Fruit fly (Drosophila melanogaster) whole organism, pupa: ENCODE measurements around the gene Nlg2.

ENCODE experiments used
- CG10348 ChIP-seq: fragments of 200-800 bp; sonication (Bioruptor generic); IDR thresholded peaks from 2 replicates; pipeline ENCODE4 v1.3.6; 2022; ENCODE audit warnings: missing biosample characterization, missing genetic modification characterization
- CG12605 ChIP-seq: fragments of 200-800 bp; sonication (Bioruptor generic); IDR thresholded peaks from 2 replicates; pipeline ENCODE4 v1.3.6; 2022; ENCODE audit warnings: missing biosample characterization, missing genetic modification characterization
- CG13204 ChIP-seq: fragments of 200-800 bp; sonication (Bioruptor generic); optimal IDR thresholded peaks from 2 replicates; lab custom pipeline; 2018; ENCODE audit warnings: missing biosample characterization, mild to moderate bottlenecking, missing genetic modification characterization, moderate library complexity
- CG14655 ChIP-seq: fragments of 200-800 bp; sonication (Bioruptor generic); optimal IDR thresholded peaks from 3 replicates; lab custom pipeline; 2017; ENCODE audit warnings: mild to moderate bottlenecking, missing biosample characterization, missing genetic modification reagents, missing genetic modification characterization
- CG15710 ChIP-seq: fragments of 200-800 bp; sonication (Bioruptor generic); optimal IDR thresholded peaks from 2 replicates; lab custom pipeline; 2018; ENCODE audit warnings: missing biosample characterization, mild to moderate bottlenecking, missing genetic modification characterization, moderate library complexity
- CG17806 ChIP-seq: fragments of 200-800 bp; sonication (Bioruptor generic); optimal IDR thresholded peaks from 2 replicates; lab custom pipeline; 2018; ENCODE audit warnings: missing biosample characterization, mild to moderate bottlenecking, missing genetic modification characterization, moderate library complexity
- CG32121 ChIP-seq: fragments of 200-800 bp; sonication (Bioruptor generic); IDR thresholded peaks from 2 replicates; pipeline ENCODE4 v1.3.6; 2022; ENCODE audit warnings: missing biosample characterization, missing genetic modification characterization
- CG34367 ChIP-seq: fragments of 200-800 bp; sonication (Bioruptor generic); optimal IDR thresholded peaks from 2 replicates; lab custom pipeline; 2018; ENCODE audit warnings: missing biosample characterization, mild to moderate bottlenecking, missing genetic modification characterization
- CG4496 ChIP-seq: fragments of 200-800 bp; sonication (Bioruptor generic); IDR thresholded peaks from 3 replicates; pipeline ENCODE4 v1.3.6; 2022; ENCODE audit warnings: missing biosample characterization, missing genetic modification characterization
- CG8159 ChIP-seq: fragments of 200-800 bp; sonication (Bioruptor generic); optimal IDR thresholded peaks from 3 replicates; lab custom pipeline; 2018; ENCODE audit warnings: missing biosample characterization, mild to moderate bottlenecking, missing genetic modification characterization, moderate library complexity
- CG8301 ChIP-seq: fragments of 200-800 bp; sonication (Bioruptor generic); optimal IDR thresholded peaks from 2 replicates; lab custom pipeline; 2018; ENCODE audit warnings: missing biosample characterization, mild to moderate bottlenecking, missing genetic modification characterization
- CG9948 ChIP-seq: fragments of 200-800 bp; sonication (Bioruptor generic); optimal IDR thresholded peaks from 2 replicates; lab custom pipeline; 2018; ENCODE audit warnings: missing biosample characterization, mild to moderate bottlenecking, missing genetic modification characterization, moderate library complexity
- D1 ChIP-seq: fragments of 200-800 bp; sonication (Bioruptor generic); optimal IDR thresholded peaks from 2 replicates; lab custom pipeline; 2018; ENCODE audit warnings: missing biosample characterization, mild to moderate bottlenecking, missing genetic modification characterization, moderate library complexity
- EcR ChIP-seq: fragments of 200-800 bp; sonication (Bioruptor generic); optimal IDR thresholded peaks from 3 replicates; lab custom pipeline; 2019; ENCODE audit warnings: missing biosample characterization, missing genetic modification characterization, mild to moderate bottlenecking, moderate library complexity, missing genetic modification reagents
- Ets98B ChIP-seq: fragments of 200-800 bp; sonication (Bioruptor generic); IDR thresholded peaks from 2 replicates; pipeline ENCODE4 v1.3.6; 2022; ENCODE audit warnings: missing biosample characterization, missing genetic modification characterization
- Pif1A ChIP-seq: fragments of 200-800 bp; sonication (Bioruptor generic); optimal IDR thresholded peaks from 3 replicates; lab custom pipeline; 2016; ENCODE audit warnings: missing biosample characterization, missing genetic modification characterization
- Pif1B ChIP-seq: fragments of 200-800 bp; sonication (Bioruptor generic); optimal IDR thresholded peaks from 3 replicates; lab custom pipeline; 2016; ENCODE audit warnings: missing biosample characterization, missing genetic modification characterization
- Snoo ChIP-seq: fragments of 200-800 bp; sonication (Bioruptor generic); optimal IDR thresholded peaks from 3 replicates; lab custom pipeline; 2017; ENCODE audit warnings: missing biosample characterization, mild to moderate bottlenecking, missing genetic modification characterization, inconsistent platforms
- fd96Ca ChIP-seq: fragments of 200-800 bp; sonication (Bioruptor generic); IDR thresholded peaks from 3 replicates; pipeline ENCODE4 v1.3.6; 2022; ENCODE audit warnings: missing biosample characterization, missing genetic modification characterization
- gl ChIP-seq: fragments of 200-800 bp; sonication (Bioruptor generic); optimal IDR thresholded peaks from 2 replicates; lab custom pipeline; 2018; ENCODE audit warnings: missing biosample characterization, mild to moderate bottlenecking, missing genetic modification characterization
- rn ChIP-seq: fragments of 200-800 bp; sonication (Bioruptor generic); IDR thresholded peaks from 2 replicates; pipeline ENCODE4 v1.3.6; 2022; ENCODE audit warnings: missing biosample characterization, missing genetic modification characterization

Nlg2 gene

dm6 chr2L:6874526-6875198, at the start of gene Nlg2:
Nlg2 (plus strand) TSS chr2L:6874900.
- no peak for TF ChIP-seq CG10348 (GFP tag; lab: Robert Waterston, UW)
- no peak for TF ChIP-seq Pif1A (GFP tag; lab: Kevin White, UChicago)
- no peak for TF ChIP-seq gl (tag; lab: Kevin White, UChicago)
- no peak for TF ChIP-seq Pif1B
- peak; percentile 66 for TF ChIP-seq CG8159
- TF ChIP-seq Ets98B = no peak
- TF ChIP-seq Snoo (tag; lab: Kevin White, UChicago) = no peak
- peak; percentile 14 for TF ChIP-seq CG8301 (tag; lab: Kevin White, UChicago)
- TF ChIP-seq EcR = no peak
- no peak for TF ChIP-seq CG4496
- no peak for TF ChIP-seq CG32121 (GFP tag; lab: Robert Waterston, UW)
- peak; percentile 43 for TF ChIP-seq CG14655
- TF ChIP-seq CG9948 (tag; lab: Kevin White, UChicago) = peak; percentile 36
- TF ChIP-seq D1 (tag; lab: Kevin White, UChicago) = no peak
- no peak for TF ChIP-seq CG34367
- no peak for TF ChIP-seq rn (GFP tag; lab: Robert Waterston, UW)
- peak; percentile 41 for TF ChIP-seq CG15710 (tag; lab: Kevin White, UChicago)
- peak; percentile 2 for TF ChIP-seq CG17806
- no peak for TF ChIP-seq CG12605
- TF ChIP-seq CG13204 (GFP tag; lab: Kevin White, UChicago) = no peak
- TF ChIP-seq fd96Ca = no peak
- TF ChIP-seq, all 21 proteins: peak for 6

- TF ChIP-seq Snoo (tag; lab: Kevin White, UChicago) (no peak), CG12605 (no peak), CG14655 (no peak), CG9948 (tag; lab: Kevin White, UChicago) (no peak), fd96Ca (no peak), CG8301 (tag; lab: Kevin White, UChicago) (no peak), CG8159 (no peak), CG10348 (GFP tag; lab: Robert Waterston, UW) (no peak), CG17806 (no peak), gl (tag; lab: Kevin White, UChicago) (no peak)
These were observed 48.4 kb upstream of the Nlg2 start for dm6 chr2L:6826298-6826697.

dm6 chr2L:6827558-6828122, 47.1 kb upstream of the Nlg2 start:
- TF ChIP-seq Ets98B (no peak), CG8301 (tag; lab: Kevin White, UChicago) (no peak), CG34367 (no peak), CG17806 (no peak), EcR (no peak), D1 (tag; lab: Kevin White, UChicago) (no peak), Pif1A (GFP tag; lab: Kevin White, UChicago) (no peak)
- TF ChIP-seq, all 21 proteins: peak for 0

- TF ChIP-seq CG15710 (tag; lab: Kevin White, UChicago) (peak; percentile 4), CG14655 (peak; percentile 25), CG34367 (no peak), CG8159 (peak; percentile 46)
These were observed 44.4 kb upstream of the Nlg2 start for dm6 chr2L:6830264-6830729.

- TF ChIP-seq Pif1A (GFP tag; lab: Kevin White, UChicago) = no peak
- no peak for TF ChIP-seq D1 (tag; lab: Kevin White, UChicago)
- no peak for TF ChIP-seq Snoo (tag; lab: Kevin White, UChicago)
- TF ChIP-seq EcR = no peak
- TF ChIP-seq fd96Ca = no peak
- TF ChIP-seq CG14655 = no peak
- TF ChIP-seq Pif1B = no peak
- TF ChIP-seq CG15710 (tag; lab: Kevin White, UChicago) = no peak
- no peak for TF ChIP-seq CG13204 (GFP tag; lab: Kevin White, UChicago)
- no peak for TF ChIP-seq gl (tag; lab: Kevin White, UChicago)
- TF ChIP-seq CG34367 = no peak
- TF ChIP-seq CG8301 (tag; lab: Kevin White, UChicago) = no peak
- no peak for TF ChIP-seq rn (GFP tag; lab: Robert Waterston, UW)
- TF ChIP-seq CG10348 (GFP tag; lab: Robert Waterston, UW) = no peak
These were observed 41.0 kb upstream of the Nlg2 start for dm6 chr2L:6833661-6834073.

- TF ChIP-seq CG32121 (GFP tag; lab: Robert Waterston, UW) (no peak), CG12605 (no peak), CG13204 (GFP tag; lab: Kevin White, UChicago) (no peak), CG14655 (no peak), CG15710 (tag; lab: Kevin White, UChicago) (no peak), gl (tag; lab: Kevin White, UChicago) (no peak), EcR (no peak), CG34367 (no peak), CG8159 (no peak), Pif1B (no peak), Snoo (tag; lab: Kevin White, UChicago) (no peak), rn (GFP tag; lab: Robert Waterston, UW) (no peak), CG10348 (GFP tag; lab: Robert Waterston, UW) (no peak), fd96Ca (no peak), CG4496 (no peak), Ets98B (no peak), CG17806 (no peak), D1 (tag; lab: Kevin White, UChicago) (no peak), Pif1A (GFP tag; lab: Kevin White, UChicago) (no peak), CG8301 (tag; lab: Kevin White, UChicago) (no peak)
- TF ChIP-seq, all 21 proteins: peak for 0
These were observed 38.6 kb upstream of the Nlg2 start for dm6 chr2L:6836114-6836513.
